Worm (Caenorhabditis elegans) whole organism, L4/young adult: ENCODE data around the gene R02E12.4.

Experiments used
- W03F9.2 ChIP-seq: fragments of 150-350 bp; optimal IDR thresholded peaks from 2 replicates; lab custom pipeline; 2014; ENCODE audit warnings: missing biosample characterization, missing genetic modification characterization
- dao-5 ChIP-seq: sonication (generic microtip); optimal IDR thresholded peaks from 2 replicates; lab custom pipeline; 2016; ENCODE audit warnings: missing genotype, missing genetic modification characterization, moderate library complexity, missing compliant biosample characterization
- him-1 ChIP-seq: sonication (generic microtip); optimal IDR thresholded peaks from 2 replicates; lab custom pipeline; 2016; ENCODE audit warnings: missing genotype, missing genetic modification reagents, missing genetic modification characterization, missing compliant biosample characterization

R02E12.4 gene

ce11 chrX:4005014-4005413, at the start of gene R02E12.4:
R02E12.4 (plus strand) TSS chrX:4005314.
- no peak for TF ChIP-seq dao-5 (tag; lab: Kevin White, UChicago)
- no peak for TF ChIP-seq him-1
- TF ChIP-seq W03F9.2: no peak

ce11 chrX:3957475-3958204, 47.5 kb upstream of the R02E12.4 start:
- no peak for TF ChIP-seq dao-5 (tag; lab: Kevin White, UChicago)
- no peak for TF ChIP-seq him-1
- no peak for TF ChIP-seq W03F9.2

- TF ChIP-seq W03F9.2 (no peak), him-1 (no peak), dao-5 (tag; lab: Kevin White, UChicago) (no peak)
Observed at ce11 chrX:3958252-3958651, 46.9 kb upstream of the R02E12.4 start, which contains the start of gene lin-18. lin-18 (plus strand) TSS chrX:3958552.

- TF ChIP-seq W03F9.2 (no peak), dao-5 (tag; lab: Kevin White, UChicago) (no peak), him-1 (no peak)
Observed at ce11 chrX:3959221-3959620, 45.9 kb upstream of the R02E12.4 start.

ce11 chrX:3960345-3960744, 44.8 kb upstream of the R02E12.4 start:
- TF ChIP-seq W03F9.2: no peak
- TF ChIP-seq dao-5 (tag; lab: Kevin White, UChicago): no peak
- TF ChIP-seq him-1: no peak

ce11 chrX:3966332-3966731, 38.8 kb upstream of the R02E12.4 start, which contains the start of gene C16B8.2:
C16B8.2 (minus strand) TSS chrX:3966432.
- TF ChIP-seq W03F9.2 (no peak), dao-5 (tag; lab: Kevin White, UChicago) (no peak), him-1 (no peak)

ce11 chrX:3968209-3968960, 36.7 kb upstream of the R02E12.4 start, which contains the start of gene C16B8.3:
C16B8.3 (minus strand) TSS chrX:3968634.
- TF ChIP-seq him-1 (no peak), W03F9.2 (peak; percentile 2)

ce11 chrX:3969353-3969752, 35.8 kb upstream of the R02E12.4 start:
- TF ChIP-seq dao-5 (tag; lab: Kevin White, UChicago) (no peak), him-1 (no peak), W03F9.2 (no peak)

ce11 chrX:3969980-3970403, 35.1 kb upstream of the R02E12.4 start:
- peak; percentile 69 for TF ChIP-seq dao-5 (tag; lab: Kevin White, UChicago)
- peak; percentile 65 for TF ChIP-seq him-1
- TF ChIP-seq W03F9.2: no peak

ce11 chrX:3970786-3971185, 34.3 kb upstream of the R02E12.4 start:
- TF ChIP-seq dao-5 (tag; lab: Kevin White, UChicago): no peak
- no peak for TF ChIP-seq W03F9.2
- no peak for TF ChIP-seq him-1

- TF ChIP-seq dao-5 (tag; lab: Kevin White, UChicago): no peak
- TF ChIP-seq W03F9.2: no peak
- no peak for TF ChIP-seq him-1
Observed at ce11 chrX:3973534-3973933, 31.6 kb upstream of the R02E12.4 start, which contains the start of gene C16B8.4. C16B8.4 (minus strand) TSS chrX:3973634.

ce11 chrX:3974160-3974559, 31.0 kb upstream of the R02E12.4 start:
- TF ChIP-seq him-1 (no peak), dao-5 (tag; lab: Kevin White, UChicago) (no peak), W03F9.2 (no peak)

- no peak for TF ChIP-seq him-1
- no peak for TF ChIP-seq dao-5 (tag; lab: Kevin White, UChicago)
- no peak for TF ChIP-seq W03F9.2
Observed at ce11 chrX:3976755-3977154, 28.4 kb upstream of the R02E12.4 start.

- no peak for TF ChIP-seq dao-5 (tag; lab: Kevin White, UChicago)
- TF ChIP-seq W03F9.2: no peak
- no peak for TF ChIP-seq him-1
Observed at ce11 chrX:3977271-3977670, 27.8 kb upstream of the R02E12.4 start.

- TF ChIP-seq W03F9.2 (no peak), dao-5 (tag; lab: Kevin White, UChicago) (no peak), him-1 (no peak)
Observed at ce11 chrX:3979146-3979545, 26.0 kb upstream of the R02E12.4 start.
